Worm (Caenorhabditis elegans) whole organism, late embryonic: ENCODE measurements around the gene Y67H2A.2.

Experiments
- C38D4.7 ChIP-seq: fragments of 200-800 bp; sonication (Bioruptor generic); optimal IDR thresholded peaks from 2 replicates; lab custom pipeline; 2018; ENCODE audit warnings: mild to moderate bottlenecking, missing genetic modification characterization, moderate library complexity, missing compliant biosample characterization
- ama-1 ChIP-seq: fragments of 150-350 bp; optimal IDR thresholded peaks from 2 replicates; lab custom pipeline; 2014
- fax-1 ChIP-seq: sonication (generic microtip); optimal IDR thresholded peaks from 2 replicates; lab custom pipeline; 2016; ENCODE audit warnings: missing genotype, missing genetic modification characterization, missing compliant biosample characterization
- fkh-6 ChIP-seq: sonication (generic microtip); optimal IDR thresholded peaks from 2 replicates; lab custom pipeline; 2016; ENCODE audit warnings: missing genetic modification characterization, missing compliant biosample characterization
- pax-1 ChIP-seq: fragments of 150-350 bp; optimal IDR thresholded peaks from 2 replicates; lab custom pipeline; 2014; ENCODE audit warnings: missing biosample characterization, missing genetic modification characterization
- pha-2 ChIP-seq: sonication (generic microtip); optimal IDR thresholded peaks from 2 replicates; lab custom pipeline; 2017; ENCODE audit warnings: mild to moderate bottlenecking, missing genetic modification characterization, missing compliant biosample characterization
- pha-4 ChIP-seq: fragments of 150-350 bp; optimal IDR thresholded peaks from 2 replicates; lab custom pipeline; 2018; ENCODE audit warnings: missing biosample characterization, missing genetic modification reagents, missing genetic modification characterization
- pqm-1 ChIP-seq: sonication (generic microtip); optimal IDR thresholded peaks from 2 replicates; lab custom pipeline; 2016; ENCODE audit warnings: missing genetic modification characterization, missing compliant biosample characterization
- pros-1 ChIP-seq: fragments of 150-350 bp; optimal IDR thresholded peaks from 2 replicates; lab custom pipeline; 2014; ENCODE audit warnings: missing biosample characterization, missing genetic modification reagents, missing genetic modification characterization
- sdc-2 ChIP-seq: sonication (generic microtip); optimal IDR thresholded peaks from 2 replicates; lab custom pipeline; 2016; ENCODE audit warnings: missing genotype, missing genetic modification characterization, missing compliant biosample characterization

DNA sequence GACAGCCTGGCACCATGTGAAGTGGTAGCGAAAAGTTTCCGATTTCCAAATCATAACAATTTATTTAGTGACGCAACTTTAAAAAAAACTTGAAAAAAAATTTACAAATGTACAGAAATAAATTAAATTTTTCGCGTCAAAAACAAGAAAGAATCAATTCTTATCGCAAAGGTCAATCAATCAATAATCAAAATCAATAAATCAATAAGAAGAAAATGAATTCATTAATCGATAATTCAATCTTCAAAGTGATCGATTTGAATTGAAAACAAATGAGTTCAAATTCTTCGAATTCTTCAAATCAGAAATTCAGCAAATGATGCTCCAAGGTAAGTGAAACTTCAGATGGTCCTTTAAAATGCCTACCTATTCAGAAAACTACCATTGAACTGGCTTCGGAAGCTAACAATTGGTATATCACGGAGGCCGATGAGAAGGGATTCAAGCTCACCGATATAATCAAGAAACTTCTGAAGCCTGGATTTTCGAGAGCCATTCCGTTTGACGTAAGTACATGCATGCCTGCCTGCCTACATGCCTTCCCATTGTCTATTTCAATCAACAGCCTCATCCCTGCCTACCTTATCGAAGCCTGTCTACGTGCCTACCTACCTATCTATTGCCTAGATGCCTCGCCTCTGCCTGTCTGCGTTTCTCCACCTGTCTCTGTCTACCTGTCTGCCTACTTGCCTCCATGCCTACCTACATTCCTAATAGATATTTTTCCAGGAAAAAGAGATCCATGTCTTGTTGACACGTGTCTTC, 22.4 kb upstream of the Y67H2A.2 start:
- TF ChIP-seq sdc-2 (tag; lab: Kevin White, UChicago): no peak
- no peak for TF ChIP-seq pqm-1
- no peak for TF ChIP-seq C38D4.7 (GFP tag; lab: Kevin White, UChicago)
- TF ChIP-seq ama-1: no peak
- no peak for TF ChIP-seq fax-1 (tag; lab: Kevin White, UChicago)
- no peak for TF ChIP-seq pax-1
- TF ChIP-seq pha-4 (tag; lab: Kevin White, UChicago): no peak
- no peak for TF ChIP-seq fkh-6
- TF ChIP-seq pros-1 (tag; lab: Kevin White, UChicago): no peak
- TF ChIP-seq pha-2: no peak
